Fruit fly (Drosophila melanogaster): ENCODE measurements around the gene TfIIEbeta.

The TfIIEbeta gene

dm6 chr3L:4261177-4261576 is 25.7 kb upstream of the TfIIEbeta start:
- TF ChIP-seq CG32121 (GFP tag; IDR thresholded peaks at IDR 0.05) (no peak), CG10348 (GFP tag; IDR thresholded peaks at IDR 0.05) (no peak), CG14655 (GFP tag; optimal IDR thresholded peaks at IDR 0.05) (no peak), CG34367 (tag; optimal IDR thresholded peaks at IDR 0.05) (no peak), fd96Ca (GFP tag; IDR thresholded peaks at IDR 0.05) (no peak), EcR (GFP tag; optimal IDR thresholded peaks at IDR 0.05) (no peak), gl (tag; optimal IDR thresholded peaks at IDR 0.05) (no peak), CG8159 (tag; optimal IDR thresholded peaks at IDR 0.05) (no peak), Pif1A (GFP tag; optimal IDR thresholded peaks at IDR 0.05) (no peak), CG17806 (tag; optimal IDR thresholded peaks at IDR 0.05) (no peak), Ets98B (GFP tag; IDR thresholded peaks at IDR 0.05) (no peak), Snoo (tag; optimal IDR thresholded peaks at IDR 0.05) (no peak), Pif1B (GFP tag; optimal IDR thresholded peaks at IDR 0.05) (no peak), CG15710 (tag; optimal IDR thresholded peaks at IDR 0.05) (no peak), CG9948 (tag; optimal IDR thresholded peaks at IDR 0.05) (no peak), CG4496 (GFP tag; IDR thresholded peaks at IDR 0.05) (no peak), CG13204 (GFP tag; optimal IDR thresholded peaks at IDR 0.05) (no peak), CG8301 (tag; optimal IDR thresholded peaks at IDR 0.05) (no peak)

DNA sequence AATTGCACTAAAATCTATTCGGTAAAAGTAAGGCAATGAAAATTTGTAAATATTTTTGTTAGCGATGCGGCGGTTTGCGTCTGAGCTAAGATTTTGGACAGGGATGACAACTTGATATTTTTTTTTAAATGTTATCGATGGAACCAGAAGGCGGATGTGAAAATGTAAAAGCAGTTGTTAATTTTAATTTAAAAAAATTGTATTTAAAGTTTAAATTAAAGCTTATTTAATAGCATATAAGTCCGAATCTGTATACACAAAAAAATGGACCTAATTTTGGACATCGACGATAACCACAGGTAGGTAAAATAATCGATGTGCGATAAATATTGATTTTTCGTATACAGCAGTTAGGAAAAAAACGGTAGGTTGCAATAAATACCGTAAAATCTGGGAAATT is 24.5 kb upstream of the TfIIEbeta start, which contains the start of the genes CG11586 and VhaM9.7-a:
CG11586 (minus strand) TSS at position 87 of the 400 bp plus-strand sequence.
VhaM9.7-a (plus strand) TSS at position 322 of the 400 bp plus-strand sequence.
- TF ChIP-seq Ets98B (GFP tag; IDR thresholded peaks at IDR 0.05) (no peak), CG8301 (tag; optimal IDR thresholded peaks at IDR 0.05) (no peak), CG8159 (tag; optimal IDR thresholded peaks at IDR 0.05) (no peak), gl (tag; optimal IDR thresholded peaks at IDR 0.05) (no peak), rn (GFP tag; IDR thresholded peaks at IDR 0.05) (no peak), CG15710 (tag; optimal IDR thresholded peaks at IDR 0.05) (no peak), CG13204 (GFP tag; optimal IDR thresholded peaks at IDR 0.05) (no peak), CG17806 (tag; optimal IDR thresholded peaks at IDR 0.05) (no peak), Pif1B (GFP tag; optimal IDR thresholded peaks at IDR 0.05) (no peak), CG32121 (GFP tag; IDR thresholded peaks at IDR 0.05) (no peak), Pif1A (GFP tag; optimal IDR thresholded peaks at IDR 0.05) (no peak), fd96Ca (GFP tag; IDR thresholded peaks at IDR 0.05) (no peak)

dm6 chr3L:4263502-4263901 is 23.3 kb upstream of the TfIIEbeta start, which contains the start of gene CG1273:
Gene CG1273, plus strand, starts transcription at chr3L:4263719.
- TF ChIP-seq Pif1A (GFP tag; optimal IDR thresholded peaks at IDR 0.05): no peak
- no peak for TF ChIP-seq EcR (GFP tag; optimal IDR thresholded peaks at IDR 0.05)
- TF ChIP-seq CG12605 (GFP tag; IDR thresholded peaks at IDR 0.05): no peak
- no peak for TF ChIP-seq gl (tag; optimal IDR thresholded peaks at IDR 0.05)
- TF ChIP-seq Snoo (tag; optimal IDR thresholded peaks at IDR 0.05): no peak
- TF ChIP-seq CG4496 (GFP tag; IDR thresholded peaks at IDR 0.05): no peak
- no peak for TF ChIP-seq CG8159 (tag; optimal IDR thresholded peaks at IDR 0.05)
- no peak for TF ChIP-seq CG9948 (tag; optimal IDR thresholded peaks at IDR 0.05)
- no peak for TF ChIP-seq D1 (tag; optimal IDR thresholded peaks at IDR 0.05)
- TF ChIP-seq CG32121 (GFP tag; IDR thresholded peaks at IDR 0.05): no peak
- TF ChIP-seq CG14655 (GFP tag; optimal IDR thresholded peaks at IDR 0.05): no peak

DNA sequence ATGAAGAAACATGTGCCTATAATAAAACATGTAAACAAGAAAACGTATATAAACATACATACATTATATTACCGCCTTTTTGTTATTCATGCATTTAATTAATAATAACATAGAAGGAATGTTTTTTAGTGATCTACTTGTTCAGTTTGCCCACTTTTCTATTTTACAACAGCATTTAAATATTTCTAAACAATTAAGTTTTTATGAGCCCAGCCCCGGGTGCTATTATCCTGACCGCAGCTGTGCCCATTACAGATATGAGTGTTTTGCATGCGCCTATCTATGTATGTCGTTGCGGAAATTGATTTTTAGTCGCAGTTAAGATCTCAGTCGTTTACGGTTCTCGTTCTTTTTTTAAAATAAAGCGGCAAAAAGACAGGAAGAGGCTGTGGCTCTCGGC is 21.9 kb upstream of the TfIIEbeta start:
- no peak for TF ChIP-seq CG10348 (GFP tag; IDR thresholded peaks at IDR 0.05)
- TF ChIP-seq CG4496 (GFP tag; IDR thresholded peaks at IDR 0.05): no peak
- TF ChIP-seq CG13204 (GFP tag; optimal IDR thresholded peaks at IDR 0.05): no peak
- no peak for TF ChIP-seq CG12605 (GFP tag; IDR thresholded peaks at IDR 0.05)
- TF ChIP-seq D1 (tag; optimal IDR thresholded peaks at IDR 0.05): no peak
- no peak for TF ChIP-seq Pif1B (GFP tag; optimal IDR thresholded peaks at IDR 0.05)
- no peak for TF ChIP-seq CG8159 (tag; optimal IDR thresholded peaks at IDR 0.05)
- no peak for TF ChIP-seq CG9948 (tag; optimal IDR thresholded peaks at IDR 0.05)
- TF ChIP-seq CG17806 (tag; optimal IDR thresholded peaks at IDR 0.05): no peak
- TF ChIP-seq Ets98B (GFP tag; IDR thresholded peaks at IDR 0.05): no peak
- no peak for TF ChIP-seq EcR (GFP tag; optimal IDR thresholded peaks at IDR 0.05)
- no peak for TF ChIP-seq gl (tag; optimal IDR thresholded peaks at IDR 0.05)
- TF ChIP-seq fd96Ca (GFP tag; IDR thresholded peaks at IDR 0.05): no peak
- TF ChIP-seq CG15710 (tag; optimal IDR thresholded peaks at IDR 0.05): no peak
- TF ChIP-seq CG8301 (tag; optimal IDR thresholded peaks at IDR 0.05): no peak
- no peak for TF ChIP-seq CG32121 (GFP tag; IDR thresholded peaks at IDR 0.05)
- TF ChIP-seq CG34367 (tag; optimal IDR thresholded peaks at IDR 0.05): no peak

- TF ChIP-seq CG9948 (tag; optimal IDR thresholded peaks at IDR 0.05) (no peak), Pif1B (GFP tag; optimal IDR thresholded peaks at IDR 0.05) (no peak), CG8301 (tag; optimal IDR thresholded peaks at IDR 0.05) (no peak), Ets98B (GFP tag; IDR thresholded peaks at IDR 0.05) (no peak), Snoo (tag; optimal IDR thresholded peaks at IDR 0.05) (no peak), CG15710 (tag; optimal IDR thresholded peaks at IDR 0.05) (no peak), CG13204 (GFP tag; optimal IDR thresholded peaks at IDR 0.05) (no peak)
Observed at dm6 chr3L:4265836-4266235, 21.0 kb upstream of the TfIIEbeta start.

dm6 chr3L:4267403-4267802 is 19.4 kb upstream of the TfIIEbeta start, which contains the start of gene CG33764:
Gene CG33764, minus strand, starts transcription at chr3L:4267503.
- TF ChIP-seq CG4496 (GFP tag; IDR thresholded peaks at IDR 0.05) (no peak), CG9948 (tag; optimal IDR thresholded peaks at IDR 0.05) (no peak), CG12605 (GFP tag; IDR thresholded peaks at IDR 0.05) (no peak), Pif1A (GFP tag; optimal IDR thresholded peaks at IDR 0.05) (no peak), rn (GFP tag; IDR thresholded peaks at IDR 0.05) (no peak), Snoo (tag; optimal IDR thresholded peaks at IDR 0.05) (no peak), CG17806 (tag; optimal IDR thresholded peaks at IDR 0.05) (no peak), CG32121 (GFP tag; IDR thresholded peaks at IDR 0.05) (no peak), Ets98B (GFP tag; IDR thresholded peaks at IDR 0.05) (no peak), fd96Ca (GFP tag; IDR thresholded peaks at IDR 0.05) (no peak), CG14655 (GFP tag; optimal IDR thresholded peaks at IDR 0.05) (no peak), EcR (GFP tag; optimal IDR thresholded peaks at IDR 0.05) (no peak), CG8159 (tag; optimal IDR thresholded peaks at IDR 0.05) (no peak), CG15710 (tag; optimal IDR thresholded peaks at IDR 0.05) (no peak), CG13204 (GFP tag; optimal IDR thresholded peaks at IDR 0.05) (no peak), Pif1B (GFP tag; optimal IDR thresholded peaks at IDR 0.05) (no peak), D1 (tag; optimal IDR thresholded peaks at IDR 0.05) (no peak), CG8301 (tag; optimal IDR thresholded peaks at IDR 0.05) (no peak), CG10348 (GFP tag; IDR thresholded peaks at IDR 0.05) (no peak), gl (tag; optimal IDR thresholded peaks at IDR 0.05) (no peak)
